Worm (Caenorhabditis elegans): ENCODE data around the gene W08G11.3.
A peak's percentile ranks its signal among the peaks of the same experiment; 100 is the strongest.

W08G11.3 gene

DNA sequence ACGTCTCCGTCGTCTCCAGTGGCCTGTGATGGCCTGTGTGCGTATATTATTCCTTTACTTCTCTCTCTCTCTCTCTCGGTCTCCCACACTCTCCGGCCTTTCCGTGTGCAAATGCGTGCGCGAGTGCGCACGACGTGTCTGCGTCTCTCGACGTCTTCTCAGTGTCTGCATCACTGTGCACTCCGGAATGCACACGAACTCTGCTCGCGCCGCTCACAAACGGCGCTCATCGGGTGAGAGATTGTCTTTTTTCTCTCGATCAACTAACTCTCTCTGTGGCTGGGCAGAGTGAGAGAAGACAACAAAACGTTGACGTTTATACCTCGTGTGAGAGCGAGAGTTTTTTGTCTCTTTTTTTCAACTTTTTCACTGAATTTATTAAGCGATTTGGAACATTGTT, 11.5 kb upstream of the W08G11.3 start (continued):
- TF ChIP-seq fax-1 (tag; optimal IDR thresholded peaks at IDR 0.05) (no peak), sdc-2 (tag; optimal IDR thresholded peaks at IDR 0.05) (peak; percentile 49), T23F11.4 (GFP tag; optimal IDR thresholded peaks at IDR 0.05) (no peak), npax-4 (tag; optimal IDR thresholded peaks at IDR 0.05) (no peak), ceh-2 (tag; optimal IDR thresholded peaks at IDR 0.05) (peak; percentile 62), dmd-4 (tag; optimal IDR thresholded peaks at IDR 0.05; ENCODE audit: borderline replicate concordance) (peak; percentile 32), ref-2 (tag; optimal IDR thresholded peaks at IDR 0.05) (no peak), sox-2 (GFP tag; IDR thresholded peaks at IDR 0.05) (no peak), unc-86 (tag; optimal IDR thresholded peaks at IDR 0.05) (no peak), elt-2 (tag; optimal IDR thresholded peaks at IDR 0.05) (peak; percentile 56), zip-5 (tag; optimal IDR thresholded peaks at IDR 0.05) (no peak), ceh-14 (tag; optimal IDR thresholded peaks at IDR 0.05) (peak; percentile 58)

DNA sequence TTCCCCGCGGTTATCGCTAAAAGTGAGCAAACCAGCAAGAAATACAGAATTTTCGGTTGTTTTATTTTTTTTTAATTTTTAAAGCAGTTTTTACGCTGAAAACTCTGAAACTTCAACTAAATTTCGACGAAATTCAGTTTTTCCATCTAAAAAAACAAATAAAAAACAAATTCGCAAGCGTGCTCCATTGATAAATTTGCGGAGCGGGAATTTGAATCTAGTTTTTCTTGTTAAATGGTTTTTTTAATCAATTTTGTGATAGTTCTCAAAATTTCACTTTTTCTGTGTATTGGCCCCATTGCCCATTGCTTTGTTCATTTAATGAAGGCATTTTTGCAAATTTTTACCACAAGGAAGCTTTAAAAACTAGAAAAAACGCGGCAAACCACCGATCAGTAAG, 10.7 kb upstream of the W08G11.3 start:
- no peak for TF ChIP-seq hlh-15 (tag; optimal IDR thresholded peaks at IDR 0.05)
- no peak for TF ChIP-seq elt-2 (tag; optimal IDR thresholded peaks at IDR 0.05)
- no peak for TF ChIP-seq pqm-1 (tag; optimal IDR thresholded peaks at IDR 0.05)
- no peak for TF ChIP-seq nfya-1 (tag; optimal IDR thresholded peaks at IDR 0.05)
- TF ChIP-seq pat-9 (tag; optimal IDR thresholded peaks at IDR 0.05), result no peak
- TF ChIP-seq ceh-45 (GFP tag; IDR thresholded peaks at IDR 0.05), result no peak
- no peak for TF ChIP-seq ceh-19 (GFP tag; optimal IDR thresholded peaks at IDR 0.05)

DNA sequence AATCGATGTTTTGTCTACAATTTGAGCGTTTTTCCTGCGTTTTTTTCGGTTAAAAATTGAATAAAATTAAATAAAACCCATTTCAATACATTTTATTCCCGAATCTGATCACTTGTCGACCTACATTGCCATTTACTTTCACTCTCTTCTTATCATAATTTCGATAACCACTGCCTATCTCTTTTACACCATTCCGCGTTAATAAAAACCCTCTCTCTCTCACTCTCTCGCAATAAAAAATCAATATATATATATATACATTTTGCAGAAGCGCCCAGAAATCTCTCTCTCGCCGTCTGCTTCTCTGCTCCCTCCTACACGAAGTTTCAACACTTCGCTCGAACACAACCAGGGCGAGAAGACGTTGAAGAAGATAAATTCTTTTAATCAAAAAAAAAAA, 10.2 kb upstream of the W08G11.3 start, which contains the start of gene pptr-1:
pptr-1 (plus strand) TSS at position 269 of the 400 bp plus-strand sequence.
- TF ChIP-seq elt-2 (tag; optimal IDR thresholded peaks at IDR 0.05), result peak; percentile 65
- TF ChIP-seq unc-42 (tag; optimal IDR thresholded peaks at IDR 0.05), result no peak
- peak; percentile 1 for TF ChIP-seq ceh-48 (tag; optimal IDR thresholded peaks at IDR 0.05)

DNA sequence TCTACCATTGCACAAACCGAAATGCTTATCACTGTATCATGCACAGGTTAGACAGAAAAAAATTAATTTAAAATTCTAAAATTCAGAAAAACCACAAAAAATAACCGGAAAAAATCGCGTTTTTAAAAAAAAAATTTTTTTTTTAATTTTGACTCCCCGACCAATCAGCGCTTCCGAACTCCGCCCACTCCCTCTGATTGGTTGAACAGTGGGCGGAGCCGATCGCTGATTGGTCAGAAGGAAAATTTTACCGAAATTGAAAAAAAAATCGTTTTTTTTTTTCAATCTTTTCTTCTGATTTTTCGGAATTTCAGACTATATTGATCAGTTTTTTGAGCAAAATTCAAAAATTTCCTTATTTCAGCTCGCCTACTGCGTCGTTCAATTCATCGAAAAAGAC, 6.1 kb upstream of the W08G11.3 start:
- no peak for TF ChIP-seq pros-1 (tag; optimal IDR thresholded peaks at IDR 0.05)
- peak; percentile 99 for TF ChIP-seq nfya-1 (tag; optimal IDR thresholded peaks at IDR 0.05)

DNA sequence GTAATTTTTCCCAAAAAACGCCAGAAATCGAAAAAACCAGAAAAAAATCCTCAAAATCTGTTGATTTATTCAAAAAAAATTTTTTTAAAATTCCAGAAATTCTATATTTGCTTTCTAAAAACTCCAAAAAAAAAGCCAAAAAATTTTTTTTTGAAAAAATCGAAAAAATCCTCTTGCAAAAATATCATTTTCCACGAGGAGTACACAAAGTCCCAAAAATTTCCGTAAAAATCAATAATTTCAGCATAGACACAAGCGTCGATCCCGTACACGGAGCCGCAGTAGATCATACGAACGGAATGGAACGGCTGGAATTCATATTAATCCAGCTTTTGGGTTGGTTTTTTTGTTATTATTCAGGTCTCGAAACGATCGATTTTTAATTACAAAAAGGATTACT, 662 bp downstream of the W08G11.3 start:
- TF ChIP-seq sox-2 (GFP tag; IDR thresholded peaks at IDR 0.05) (no peak), mec-3 (tag; optimal IDR thresholded peaks at IDR 0.05; ENCODE audit: borderline replicate concordance) (no peak), tbx-2 (tag; optimal IDR thresholded peaks at IDR 0.05) (no peak), ceh-24 (tag; optimal IDR thresholded peaks at IDR 0.05) (no peak), dmd-4 (tag; optimal IDR thresholded peaks at IDR 0.05; ENCODE audit: borderline replicate concordance) (no peak), elt-4 (tag; optimal IDR thresholded peaks at IDR 0.05) (no peak), unc-3 (GFP tag; conservative IDR thresholded peaks at IDR 0.05) (no peak), unc-3 (tag; optimal IDR thresholded peaks at IDR 0.05) (no peak), npax-4 (tag; optimal IDR thresholded peaks at IDR 0.05) (no peak), hlh-8 (tag; optimal IDR thresholded peaks at IDR 0.05) (no peak), pax-1 (tag; optimal IDR thresholded peaks at IDR 0.05) (no peak)

DNA sequence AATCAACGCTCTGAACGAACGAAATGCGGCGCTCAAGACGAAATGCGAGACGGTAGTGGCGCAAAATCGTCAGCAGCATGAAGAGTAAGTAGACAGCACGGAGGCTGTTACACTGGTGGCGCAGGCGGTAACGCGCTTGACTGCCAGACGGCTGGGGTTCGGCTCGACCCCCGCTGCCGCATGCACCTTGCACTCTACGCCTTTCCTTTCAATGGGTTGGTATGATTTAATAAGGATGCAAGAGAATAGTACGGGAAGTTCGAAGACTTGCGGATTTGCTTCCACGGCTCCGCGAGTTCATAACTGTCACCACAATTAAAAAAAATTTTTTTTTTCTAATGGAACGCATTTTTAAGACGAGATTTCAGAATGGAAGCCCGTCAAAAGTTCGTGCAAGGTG, 2.6 kb downstream of the W08G11.3 start:
- peak; percentile 73 for TF ChIP-seq ceh-19 (GFP tag; optimal IDR thresholded peaks at IDR 0.05)
- peak; percentile 45 for TF ChIP-seq unc-86 (tag; optimal IDR thresholded peaks at IDR 0.05)
- TF ChIP-seq ahr-1 (tag; optimal IDR thresholded peaks at IDR 0.05), result no peak
- no peak for TF ChIP-seq tbx-7 (tag; optimal IDR thresholded peaks at IDR 0.05)
- peak; percentile 59 for TF ChIP-seq eyg-1 (tag; optimal IDR thresholded peaks at IDR 0.05)
- no peak for TF ChIP-seq lim-6 (tag; optimal IDR thresholded peaks at IDR 0.05)
- TF ChIP-seq ceh-18 (tag; optimal IDR thresholded peaks at IDR 0.05), result peak; percentile 71
- peak; percentile 35 for TF ChIP-seq K02D7.2 (tag; optimal IDR thresholded peaks at IDR 0.05)
- peak; percentile 27 for TF ChIP-seq F13H6.1 (tag; optimal IDR thresholded peaks at IDR 0.05)
- peak; percentile 26 for TF ChIP-seq ceh-2 (tag; optimal IDR thresholded peaks at IDR 0.05)
- no peak for TF ChIP-seq ceh-24 (tag; optimal IDR thresholded peaks at IDR 0.05)
- peak; percentile 69 for TF ChIP-seq ceh-34 (tag; optimal IDR thresholded peaks at IDR 0.05)
- TF ChIP-seq elt-2 (tag; optimal IDR thresholded peaks at IDR 0.05), result peak; percentile 61
- TF ChIP-seq pat-9 (tag; optimal IDR thresholded peaks at IDR 0.05), result peak; percentile 65
- TF ChIP-seq sdc-2 (tag; optimal IDR thresholded peaks at IDR 0.05), result peak; percentile 58
- peak; percentile 61 for TF ChIP-seq rnt-1 (tag; optimal IDR thresholded peaks at IDR 0.05)
- TF ChIP-seq npax-4 (tag; optimal IDR thresholded peaks at IDR 0.05), result peak; percentile 38
- peak; percentile 60 for TF ChIP-seq fax-1 (tag; optimal IDR thresholded peaks at IDR 0.05)
- TF ChIP-seq nfya-1 (tag; optimal IDR thresholded peaks at IDR 0.05), result peak; percentile 25
- TF ChIP-seq pha-4 (tag; optimal IDR thresholded peaks at IDR 0.05), result no peak
- TF ChIP-seq sox-2 (GFP tag; IDR thresholded peaks at IDR 0.05), result peak; percentile 6; the same call in 1 of the 2 replicates
- TF ChIP-seq ceh-48 (tag; optimal IDR thresholded peaks at IDR 0.05), result no peak
- peak; percentile 81 for TF ChIP-seq elt-4 (tag; optimal IDR thresholded peaks at IDR 0.05)
- TF ChIP-seq fkh-10 (GFP tag; optimal IDR thresholded peaks at IDR 0.05), result no peak
- TF ChIP-seq unc-3 (GFP tag; conservative IDR thresholded peaks at IDR 0.05), result peak; percentile 49; the same call in 1 of the 2 replicates
- peak; percentile 35 for TF ChIP-seq unc-3 (tag; optimal IDR thresholded peaks at IDR 0.05)
- peak; percentile 45 for TF ChIP-seq lin-11 (tag; optimal IDR thresholded peaks at IDR 0.05)

Measured in whole organism, late embryonic.